Worm (Caenorhabditis elegans) whole organism, L2 larva: ENCODE results near the gene F44E5.2.
A peak's percentile ranks its signal among the peaks of the same experiment; 100 is the strongest.

ENCODE experiments used
- C34F6.9 ChIP-seq: fragments of 150-350 bp; optimal IDR thresholded peaks from 2 replicates; lab custom pipeline; 2014; ENCODE audit warnings: missing biosample characterization, missing genetic modification characterization
- F13H6.1 ChIP-seq: sonication (generic microtip); optimal IDR thresholded peaks from 2 replicates; lab custom pipeline; 2016; ENCODE audit warnings: missing genetic modification characterization, missing compliant biosample characterization
- R02D3.7 ChIP-seq: fragments of 150-350 bp; optimal IDR thresholded peaks from 2 replicates; lab custom pipeline; 2014; ENCODE audit warnings: missing biosample characterization, missing genetic modification characterization
- Y55F3AM.14 ChIP-seq: fragments of 200-800 bp; sonication (Bioruptor generic); optimal IDR thresholded peaks from 2 replicates; lab custom pipeline; 2018; ENCODE audit warnings: mild to moderate bottlenecking, missing genetic modification characterization, missing compliant biosample characterization
- ZK546.5 ChIP-seq: sonication (generic microtip); optimal IDR thresholded peaks from 2 replicates; lab custom pipeline; 2017; ENCODE audit warnings: missing biosample characterization, missing genetic modification characterization
- alr-1 ChIP-seq: fragments of 150-350 bp; optimal IDR thresholded peaks from 2 replicates; lab custom pipeline; 2014; ENCODE audit warnings: missing biosample characterization, missing genetic modification characterization
- aly-2 ChIP-seq: fragments of 150-350 bp; optimal IDR thresholded peaks from 2 replicates; lab custom pipeline; 2014; ENCODE audit warnings: missing biosample characterization, missing genetic modification characterization
- ama-1 ChIP-seq: fragments of 150-350 bp; optimal IDR thresholded peaks from 2 replicates; lab custom pipeline; 2018; ENCODE audit warnings: inconsistent platforms
- blmp-1 ChIP-seq: sonication (generic microtip); optimal IDR thresholded peaks from 2 replicates; lab custom pipeline; 2017; ENCODE audit warnings: missing genetic modification characterization, mild to moderate bottlenecking, missing compliant biosample characterization, antibody characterized with exemption, moderate library complexity; ENCODE audit not compliant: insufficient read depth
- ceh-16 ChIP-seq: fragments of 150-350 bp; optimal IDR thresholded peaks from 2 replicates; lab custom pipeline; 2014; ENCODE audit warnings: missing biosample characterization, missing genetic modification characterization
- ceh-82 ChIP-seq: fragments of 150-350 bp; optimal IDR thresholded peaks from 2 replicates; lab custom pipeline; 2014; ENCODE audit warnings: missing biosample characterization, missing genetic modification characterization
- crh-2 ChIP-seq: sonication (generic microtip); optimal IDR thresholded peaks from 2 replicates; lab custom pipeline; 2017; ENCODE audit warnings: missing biosample characterization, missing genetic modification characterization
- dmd-4 ChIP-seq: sonication (generic microtip); optimal IDR thresholded peaks from 2 replicates; lab custom pipeline; 2017; ENCODE audit warnings: missing biosample characterization, missing genetic modification characterization
- egl-27 ChIP-seq: sonication (generic microtip); optimal IDR thresholded peaks from 3 replicates; lab custom pipeline; 2017; ENCODE audit warnings: missing biosample characterization, missing genetic modification reagents, missing genetic modification characterization
- elt-1 ChIP-seq: fragments of 150-350 bp; optimal IDR thresholded peaks from 2 replicates; lab custom pipeline; 2014; ENCODE audit warnings: missing biosample characterization, missing genetic modification characterization
- elt-3 ChIP-seq: sonication (generic microtip); optimal IDR thresholded peaks from 2 replicates; lab custom pipeline; 2017; ENCODE audit warnings: missing biosample characterization, missing genetic modification characterization
- fos-1 ChIP-seq: fragments of 150-350 bp; optimal IDR thresholded peaks from 2 replicates; lab custom pipeline; 2014; ENCODE audit warnings: missing biosample characterization, missing genetic modification characterization
- gmeb-1 ChIP-seq: fragments of 150-350 bp; optimal IDR thresholded peaks from 2 replicates; lab custom pipeline; 2014; ENCODE audit warnings: missing biosample characterization, missing genetic modification characterization
- lin-11 ChIP-seq: fragments of 150-350 bp; sonication (generic microtip); optimal IDR thresholded peaks from 2 replicates; lab custom pipeline; 2014; ENCODE audit warnings: missing biosample characterization, missing genetic modification characterization, inconsistent platforms, mixed read lengths
- lin-13 ChIP-seq: fragments of 150-350 bp; optimal IDR thresholded peaks from 2 replicates; lab custom pipeline; 2014; ENCODE audit warnings: missing biosample characterization, missing genetic modification reagents, missing genetic modification characterization
- lin-39 ChIP-seq: fragments of 150-350 bp; optimal IDR thresholded peaks from 2 replicates; lab custom pipeline; 2014; ENCODE audit warnings: missing biosample characterization, missing genetic modification reagents, missing genetic modification characterization
- lsy-2 ChIP-seq, 2 experiments: fragments of 150-350 bp in 1 of 2; sonication (generic microtip) in 1 of 2; optimal IDR thresholded peaks; 2 replicates each; lab custom pipeline; 2014 to 2017; ENCODE audit warnings: missing biosample characterization in 2 of 2, missing genetic modification characterization in 2 of 2
- mbf-1 ChIP-seq: sonication (generic microtip); optimal IDR thresholded peaks from 2 replicates; lab custom pipeline; 2017; ENCODE audit warnings: missing biosample characterization, missing genetic modification characterization
- mdl-1 ChIP-seq, 2 experiments: fragments of 150-350 bp in 1 of 2; sonication (generic microtip) in 1 of 2; optimal IDR thresholded peaks; 2 replicates each; lab custom pipeline; 2017; ENCODE audit warnings: missing biosample characterization in 2 of 2, missing genetic modification characterization in 2 of 2
- nhr-10 ChIP-seq: sonication (generic microtip); optimal IDR thresholded peaks from 2 replicates; lab custom pipeline; 2017; ENCODE audit warnings: missing biosample characterization, missing genetic modification characterization
- nhr-11 ChIP-seq: fragments of 150-350 bp; optimal IDR thresholded peaks from 2 replicates; lab custom pipeline; 2014; ENCODE audit warnings: missing biosample characterization, missing genetic modification characterization
- nhr-12 ChIP-seq: fragments of 150-350 bp; optimal IDR thresholded peaks from 2 replicates; lab custom pipeline; 2014; ENCODE audit warnings: missing biosample characterization, missing genetic modification characterization
- nhr-129 ChIP-seq: fragments of 150-350 bp; optimal IDR thresholded peaks from 2 replicates; lab custom pipeline; 2014; ENCODE audit warnings: missing biosample characterization, missing genetic modification characterization
- nhr-21 ChIP-seq: fragments of 150-350 bp; optimal IDR thresholded peaks from 2 replicates; lab custom pipeline; 2014; ENCODE audit warnings: missing biosample characterization, missing genetic modification characterization
- nhr-23 ChIP-seq: fragments of 150-350 bp; optimal IDR thresholded peaks from 2 replicates; lab custom pipeline; 2014; ENCODE audit warnings: missing biosample characterization, missing genetic modification reagents, missing genetic modification characterization
- nhr-237 ChIP-seq: fragments of 150-350 bp; optimal IDR thresholded peaks from 2 replicates; lab custom pipeline; 2014; ENCODE audit warnings: missing biosample characterization, missing genetic modification characterization
- nhr-25 ChIP-seq: fragments of 150-350 bp; sonication (generic microtip); optimal IDR thresholded peaks from 3 replicates; lab custom pipeline; 2014; ENCODE audit warnings: missing biosample characterization, missing genetic modification characterization
- nhr-6 ChIP-seq: fragments of 150-350 bp; optimal IDR thresholded peaks from 2 replicates; lab custom pipeline; 2014; ENCODE audit warnings: missing biosample characterization, missing genetic modification characterization
- nhr-77 ChIP-seq: fragments of 150-350 bp; optimal IDR thresholded peaks from 2 replicates; lab custom pipeline; 2014; ENCODE audit warnings: missing biosample characterization, missing genetic modification characterization
- peb-1 ChIP-seq: fragments of 150-350 bp; optimal IDR thresholded peaks from 2 replicates; lab custom pipeline; 2014; ENCODE audit warnings: missing biosample characterization, missing genetic modification characterization
- sem-4 ChIP-seq: fragments of 150-350 bp; optimal IDR thresholded peaks from 2 replicates; lab custom pipeline; 2014; ENCODE audit warnings: missing biosample characterization, missing genetic modification reagents, missing genetic modification characterization
- skn-1 ChIP-seq: sonication (generic microtip); optimal IDR thresholded peaks from 2 replicates; lab custom pipeline; 2017; ENCODE audit warnings: missing biosample characterization, missing genetic modification characterization
- sma-3 ChIP-seq: sonication (generic microtip); optimal IDR thresholded peaks from 2 replicates; lab custom pipeline; 2016; ENCODE audit warnings: missing genetic modification reagents, missing genetic modification characterization, missing compliant biosample characterization
- sma-9 ChIP-seq, 2 experiments: fragments of 150-350 bp in 1 of 2; sonication (generic microtip) in 1 of 2; optimal IDR thresholded peaks; 2 replicates each; lab custom pipeline; 2014 to 2016; ENCODE audit warnings: missing genetic modification characterization in 2 of 2, mild to moderate bottlenecking in 1 of 2, missing biosample characterization in 1 of 2, missing compliant biosample characterization in 1 of 2, missing genetic modification reagents in 1 of 2, moderate library complexity in 1 of 2
- snpc-4 ChIP-seq: fragments of 150-350 bp; optimal IDR thresholded peaks from 2 replicates; lab custom pipeline; 2014; ENCODE audit warnings: missing biosample characterization, missing genetic modification characterization
- unc-39 ChIP-seq: fragments of 150-350 bp; optimal IDR thresholded peaks from 2 replicates; lab custom pipeline; 2014; ENCODE audit warnings: missing biosample characterization, missing genetic modification characterization
- unc-55 ChIP-seq: fragments of 150-350 bp; sonication (generic microtip); optimal IDR thresholded peaks from 3 replicates; lab custom pipeline; 2014; ENCODE audit warnings: missing biosample characterization, missing genetic modification reagents, missing genetic modification characterization
- unc-62 ChIP-seq: fragments of 150-350 bp; optimal IDR thresholded peaks from 2 replicates; lab custom pipeline; 2014; ENCODE audit warnings: missing biosample characterization, missing genetic modification reagents, missing genetic modification characterization
- zag-1 ChIP-seq: fragments of 150-350 bp; optimal IDR thresholded peaks from 2 replicates; lab custom pipeline; 2014; ENCODE audit warnings: missing biosample characterization, missing genetic modification characterization
- ztf-1 ChIP-seq: fragments of 200-800 bp; sonication (Bioruptor generic); conservative IDR thresholded peaks from 2 replicates; pipeline ENCODE4 v1.3.6; 2022; ENCODE audit warnings: missing genetic modification characterization, missing compliant biosample characterization
- ztf-11 ChIP-seq: sonication (generic microtip); optimal IDR thresholded peaks from 2 replicates; lab custom pipeline; 2017; ENCODE audit warnings: missing biosample characterization, missing genetic modification characterization
- ztf-4 ChIP-seq: fragments of 150-350 bp; optimal IDR thresholded peaks from 2 replicates; lab custom pipeline; 2014; ENCODE audit warnings: missing biosample characterization, missing genetic modification characterization

The F44E5.2 gene

DNA sequence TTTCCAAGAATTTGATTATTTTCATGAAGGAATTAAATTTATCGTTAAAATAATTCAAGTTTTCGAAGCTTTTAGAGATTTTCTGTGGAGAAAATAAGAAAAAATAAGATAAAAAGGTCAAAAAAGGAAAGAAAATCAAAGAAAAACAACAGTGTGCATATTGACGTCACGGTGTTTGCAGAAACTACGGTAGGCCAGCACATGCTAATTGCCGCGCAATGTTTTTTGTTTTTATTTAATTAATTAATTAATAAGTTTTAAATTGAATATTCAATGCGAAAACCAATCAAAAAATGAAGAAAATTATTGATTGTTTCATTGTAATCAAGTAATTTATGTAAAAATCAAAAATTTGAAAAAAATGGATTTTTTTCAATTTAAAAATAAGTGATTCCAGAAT, 18.7 kb upstream of the F44E5.2 start:
- TF ChIP-seq lin-39 (tag; lab: Kevin White, UChicago), result no peak
- TF ChIP-seq C34F6.9 (tag; lab: Kevin White, UChicago), result no peak
- TF ChIP-seq aly-2, result no peak
- no peak for TF ChIP-seq unc-39
- no peak for TF ChIP-seq alr-1 (tag; lab: Kevin White, UChicago)
- peak; percentile 33 for TF ChIP-seq unc-55 (GFP tag; lab: Kevin White, UChicago)
- TF ChIP-seq ZK546.5, result no peak
- TF ChIP-seq lsy-2 (tag; optimal IDR thresholded peaks at IDR 0.05; lab: Kevin White, UChicago), result peak; percentile 29 to 92
- TF ChIP-seq lin-13 (GFP tag; lab: Kevin White, UChicago), result peak; percentile 8

DNA sequence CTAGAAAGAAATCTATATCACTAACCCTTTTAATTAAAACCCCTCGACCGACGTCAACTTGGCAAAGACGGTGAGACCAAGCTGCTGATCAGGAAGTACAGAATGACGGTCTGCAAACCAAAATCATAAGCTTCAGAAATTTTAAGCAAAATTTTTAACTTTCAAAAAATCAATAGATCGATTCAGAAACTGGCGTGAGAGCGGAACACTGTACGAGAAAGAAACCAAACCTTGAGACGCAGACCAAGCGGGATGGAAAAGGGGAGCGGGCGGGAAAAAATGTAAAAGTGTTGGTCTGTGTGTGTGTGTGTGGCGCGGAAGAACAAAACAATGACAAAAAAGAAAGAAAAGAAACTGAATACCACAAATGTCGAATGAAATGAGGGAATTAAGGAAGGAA, 18.1 kb upstream of the F44E5.2 start, which contains the start of the genes F44E5.17 and gpb-1:
Gene F44E5.17 (minus strand): TSS at position 101 of the 400 bp plus-strand sequence.
Gene gpb-1 (minus strand): TSS at position 118 of the 400 bp plus-strand sequence.
- no peak for TF ChIP-seq ztf-11 (tag; lab: Kevin White, UChicago)
- no peak for TF ChIP-seq peb-1 (tag; lab: Kevin White, UChicago)
- no peak for TF ChIP-seq ceh-82
- TF ChIP-seq nhr-10 (tag; lab: Kevin White, UChicago), result no peak

DNA sequence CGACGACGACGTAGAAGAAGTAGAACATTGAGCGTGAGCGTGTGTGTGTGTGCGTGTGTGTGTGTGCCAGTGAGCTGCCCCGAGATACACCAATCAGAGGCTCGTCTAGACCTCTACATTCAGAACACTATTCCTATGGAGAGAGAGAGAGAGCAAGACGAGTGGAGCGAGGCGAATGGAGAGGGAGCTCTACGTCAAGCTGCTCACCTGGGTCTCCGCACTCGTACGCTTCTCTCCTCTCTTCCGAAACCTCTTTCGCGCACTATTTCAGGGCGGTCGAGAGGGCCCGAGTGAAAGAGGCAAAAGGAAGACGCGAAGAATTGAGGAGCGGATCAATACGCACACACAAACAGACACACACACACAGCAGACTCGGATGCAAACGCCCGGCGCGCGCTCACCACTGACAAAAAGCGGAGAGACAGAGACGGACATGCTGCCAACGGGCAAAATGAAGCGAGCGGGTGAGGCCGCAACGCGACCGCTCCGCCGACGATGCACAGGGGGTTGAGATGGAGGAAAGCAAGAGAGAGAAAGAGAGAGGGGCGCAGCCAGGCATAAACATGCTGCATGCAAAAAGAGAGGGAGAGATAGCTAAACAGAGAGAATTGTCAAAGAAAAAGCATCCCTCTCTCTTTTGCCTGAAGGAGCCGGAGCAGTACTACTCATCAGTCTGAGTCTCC, 16.9 kb upstream of the F44E5.2 start:
- peak; percentile 37 for TF ChIP-seq lin-13 (GFP tag; lab: Kevin White, UChicago)
- no peak for TF ChIP-seq peb-1 (tag; lab: Kevin White, UChicago)
- TF ChIP-seq ztf-1 (GFP tag; lab: Robert Waterston, UW), result no peak
- TF ChIP-seq alr-1 (tag; lab: Kevin White, UChicago), result no peak
- TF ChIP-seq nhr-129, result peak; percentile 85
- TF ChIP-seq fos-1, result peak; percentile 48
- TF ChIP-seq ztf-4 (tag; lab: Kevin White, UChicago), result peak; percentile 57
- TF ChIP-seq blmp-1 (tag; lab: Kevin White, UChicago), result no peak
- no peak for TF ChIP-seq aly-2
- TF ChIP-seq egl-27, result peak; percentile 51
- TF ChIP-seq R02D3.7 (tag; lab: Kevin White, UChicago), result no peak
- TF ChIP-seq crh-2, result peak; percentile 80
- TF ChIP-seq mdl-1 (tag; optimal IDR thresholded peaks at IDR 0.05; lab: Kevin White, UChicago), result peak; percentile 68 to 69
- TF ChIP-seq sma-3, result peak; percentile 65
- TF ChIP-seq Y55F3AM.14 (GFP tag; lab: Kevin White, UChicago), result peak; percentile 44
- no peak for TF ChIP-seq nhr-10 (tag; lab: Kevin White, UChicago)
- TF ChIP-seq snpc-4 (tag; lab: Kevin White, UChicago), result no peak
- peak; percentile 45 for TF ChIP-seq gmeb-1 (tag; lab: Kevin White, UChicago)
- peak; percentile 68 for TF ChIP-seq C34F6.9 (tag; lab: Kevin White, UChicago)
- TF ChIP-seq ceh-16 (tag; lab: Kevin White, UChicago), result peak; percentile 53
- TF ChIP-seq nhr-6, result peak; percentile 64
- no peak for TF ChIP-seq nhr-23
- peak; percentile 4 for TF ChIP-seq sem-4 (tag; lab: Kevin White, UChicago)
- no peak for TF ChIP-seq mbf-1 (tag; lab: Kevin White, UChicago)
- TF ChIP-seq nhr-25 (tag; lab: Kevin White, UChicago), result peak; percentile 65
- TF ChIP-seq nhr-77 (tag; lab: Kevin White, UChicago), result peak; percentile 19
- peak; percentile 80 for TF ChIP-seq unc-55 (GFP tag; lab: Kevin White, UChicago)
- TF ChIP-seq ZK546.5, result peak; percentile 7
- no peak for TF ChIP-seq nhr-12
- peak; percentile 81 for TF ChIP-seq zag-1 (tag; lab: Kevin White, UChicago)
- TF ChIP-seq unc-39, result no peak
- no peak for TF ChIP-seq nhr-21
- peak; percentile 40 to 75 for TF ChIP-seq lsy-2 (tag; optimal IDR thresholded peaks at IDR 0.05; lab: Kevin White, UChicago)
- peak; percentile 96 for TF ChIP-seq F13H6.1
- peak; percentile 65 for TF ChIP-seq sma-9 (GFP tag; optimal IDR thresholded peaks at IDR 0.05; lab: Kevin White, UChicago)
- TF ChIP-seq sma-9 (tag; optimal IDR thresholded peaks at IDR 0.05; lab: Kevin White, UChicago), result no peak
- no peak for TF ChIP-seq nhr-11 (tag; lab: Kevin White, UChicago)
- peak; percentile 81 for TF ChIP-seq ceh-82
- TF ChIP-seq lin-11 (tag; lab: Kevin White, UChicago), result no peak
- TF ChIP-seq skn-1 (tag; lab: Kevin White, UChicago), result no peak
- TF ChIP-seq elt-1 (tag; lab: Kevin White, UChicago), result no peak
- peak; percentile 73 for TF ChIP-seq lin-39 (tag; lab: Kevin White, UChicago)
- no peak for TF ChIP-seq elt-3 (tag; lab: Kevin White, UChicago)
- peak; percentile 6 for TF ChIP-seq ztf-11 (tag; lab: Kevin White, UChicago)
- TF ChIP-seq nhr-237 (tag; lab: Kevin White, UChicago), result no peak
- TF ChIP-seq dmd-4 (tag; lab: Kevin White, UChicago), result no peak
- no peak for TF ChIP-seq unc-62 (GFP tag; lab: Kevin White, UChicago)
- TF ChIP-seq ama-1 (lab: Kevin White, UChicago), result no peak
